Fruit fly (Drosophila melanogaster) whole organism, embryonic: ENCODE results near the gene inc.
A peak's percentile ranks its signal among the peaks of the same experiment; 100 is the strongest.

ENCODE experiments used
- B-H1 ChIP-seq: fragments of 200-800 bp; sonication (Bioruptor generic); IDR thresholded peaks from 3 replicates; pipeline ENCODE4 v1.3.6; 2022; ENCODE audit warnings: missing biosample characterization, missing genetic modification characterization
- CG10462 ChIP-seq: fragments of 200-800 bp; sonication (Bioruptor generic); optimal IDR thresholded peaks from 2 replicates; lab custom pipeline; 2016; ENCODE audit warnings: missing biosample characterization, missing genetic modification characterization
- CG10959 ChIP-seq: fragments of 200-800 bp; sonication (Bioruptor generic); IDR thresholded peaks from 2 replicates; pipeline ENCODE4 v1.3.6; 2022; ENCODE audit warnings: missing biosample characterization, missing genetic modification characterization
- CG12219 ChIP-seq: fragments of 200-800 bp; sonication (Bioruptor generic); optimal IDR thresholded peaks from 3 replicates; lab custom pipeline; 2018; ENCODE audit warnings: missing biosample characterization, mild to moderate bottlenecking, missing genetic modification characterization
- CG12236 ChIP-seq: fragments of 200-800 bp; sonication (Bioruptor generic); optimal IDR thresholded peaks from 2 replicates; lab custom pipeline; 2016; ENCODE audit warnings: missing biosample characterization, missing genetic modification characterization
- CG13775 ChIP-seq: fragments of 200-800 bp; sonication (Bioruptor generic); optimal IDR thresholded peaks from 3 replicates; lab custom pipeline; 2017; ENCODE audit warnings: missing biosample characterization, mild to moderate bottlenecking, missing genetic modification characterization
- CG13894 ChIP-seq: fragments of 200-800 bp; sonication (Bioruptor generic); optimal IDR thresholded peaks from 3 replicates; lab custom pipeline; 2018; ENCODE audit warnings: missing biosample characterization, mild to moderate bottlenecking, missing genetic modification characterization, moderate library complexity
- CG14441 ChIP-seq: fragments of 200-800 bp; sonication (Bioruptor generic); IDR thresholded peaks from 2 replicates; pipeline ENCODE4 v1.3.6; 2022; ENCODE audit warnings: missing biosample characterization, missing genetic modification characterization
- CG14965 ChIP-seq: fragments of 200-800 bp; sonication (Bioruptor generic); optimal IDR thresholded peaks from 2 replicates; lab custom pipeline; 2016; ENCODE audit warnings: missing biosample characterization, missing genetic modification characterization, borderline replicate concordance
- CG17802 ChIP-seq: fragments of 200-800 bp; sonication (Bioruptor generic); optimal IDR thresholded peaks from 2 replicates; lab custom pipeline; 2018; ENCODE audit warnings: missing biosample characterization, mild to moderate bottlenecking, missing genetic modification characterization, moderate library complexity
- CG2116 ChIP-seq: fragments of 200-800 bp; sonication (Bioruptor generic); optimal IDR thresholded peaks from 3 replicates; lab custom pipeline; 2018; ENCODE audit warnings: missing biosample characterization, mild to moderate bottlenecking, missing genetic modification characterization
- CG2120 ChIP-seq: fragments of 200-800 bp; sonication (Bioruptor generic); optimal IDR thresholded peaks from 3 replicates; lab custom pipeline; 2016; ENCODE audit warnings: missing biosample characterization, missing genetic modification characterization
- CG31388 ChIP-seq: fragments of 200-800 bp; sonication (Bioruptor generic); optimal IDR thresholded peaks from 2 replicates; lab custom pipeline; 2016; ENCODE audit warnings: missing biosample characterization, missing genetic modification characterization
- CG32532 ChIP-seq: fragments of 200-800 bp; sonication (Bioruptor generic); IDR thresholded peaks from 2 replicates; pipeline ENCODE4 v1.3.6; 2022; ENCODE audit warnings: missing biosample characterization, missing genetic modification characterization
- CG32772 ChIP-seq: fragments of 200-800 bp; sonication (Bioruptor generic); IDR thresholded peaks from 2 replicates; pipeline ENCODE4 v1.3.6; 2022; ENCODE audit warnings: missing biosample characterization, missing genetic modification characterization
- CG33213 ChIP-seq: fragments of 200-800 bp; sonication (Bioruptor generic); optimal IDR thresholded peaks from 3 replicates; lab custom pipeline; 2016; ENCODE audit warnings: missing biosample characterization, missing genetic modification characterization
- CG34376 ChIP-seq: fragments of 200-800 bp; sonication (Bioruptor generic); optimal IDR thresholded peaks from 2 replicates; lab custom pipeline; 2018; ENCODE audit warnings: missing biosample characterization, mild to moderate bottlenecking, missing genetic modification characterization
- CG4820 ChIP-seq: fragments of 200-800 bp; sonication (Bioruptor generic); optimal IDR thresholded peaks from 3 replicates; lab custom pipeline; 2016; ENCODE audit warnings: missing biosample characterization, missing genetic modification characterization
- CG6765 ChIP-seq: fragments of 200-800 bp; sonication (Bioruptor generic); optimal IDR thresholded peaks from 3 replicates; lab custom pipeline; 2017; ENCODE audit warnings: missing biosample characterization, mild to moderate bottlenecking, missing genetic modification characterization
- CG8359 ChIP-seq: fragments of 200-800 bp; sonication (Bioruptor generic); optimal IDR thresholded peaks from 2 replicates; lab custom pipeline; 2017; ENCODE audit warnings: missing biosample characterization, mild to moderate bottlenecking, missing genetic modification characterization, borderline replicate concordance
- CG9609 ChIP-seq: fragments of 200-800 bp; sonication (Bioruptor generic); optimal IDR thresholded peaks from 3 replicates; lab custom pipeline; 2016; ENCODE audit warnings: missing biosample characterization, missing genetic modification characterization
- CG9932 ChIP-seq: fragments of 200-800 bp; sonication (Bioruptor generic); IDR thresholded peaks from 2 replicates; pipeline ENCODE4 v1.3.6; 2022; ENCODE audit warnings: missing biosample characterization, missing genetic modification characterization
- ERR ChIP-seq: fragments of 200-800 bp; sonication (Bioruptor generic); optimal IDR thresholded peaks from 2 replicates; lab custom pipeline; 2016; ENCODE audit warnings: missing biosample characterization, missing genetic modification characterization
- Max ChIP-seq: fragments of 200-800 bp; sonication (Bioruptor generic); optimal IDR thresholded peaks from 2 replicates; lab custom pipeline; 2016; ENCODE audit warnings: missing biosample characterization, mild to moderate bottlenecking, missing genetic modification characterization
- Meics ChIP-seq: fragments of 200-800 bp; sonication (Bioruptor generic); optimal IDR thresholded peaks from 2 replicates; lab custom pipeline; 2017; ENCODE audit warnings: missing biosample characterization, mild to moderate bottlenecking, missing genetic modification characterization
- Myb ChIP-seq: fragments of 200-800 bp; sonication (Bioruptor generic); optimal IDR thresholded peaks from 2 replicates; lab custom pipeline; 2016; ENCODE audit warnings: missing biosample characterization, missing genetic modification characterization
- Side ChIP-seq: fragments of 200-800 bp; sonication (Bioruptor generic); optimal IDR thresholded peaks from 2 replicates; lab custom pipeline; 2016; ENCODE audit warnings: missing biosample characterization, missing genetic modification characterization
- TFAM ChIP-seq: fragments of 200-800 bp; sonication (Bioruptor generic); optimal IDR thresholded peaks from 2 replicates; lab custom pipeline; 2017; ENCODE audit warnings: missing biosample characterization, missing genetic modification characterization, inconsistent platforms
- aop ChIP-seq: fragments of 200-800 bp; sonication (Bioruptor generic); IDR thresholded peaks from 2 replicates; pipeline ENCODE4 v1.3.6; 2022; ENCODE audit warnings: missing biosample characterization, missing genetic modification characterization
- bab2 ChIP-seq: fragments of 200-800 bp; sonication (Bioruptor generic); optimal IDR thresholded peaks from 2 replicates; lab custom pipeline; 2016; ENCODE audit warnings: missing biosample characterization, missing genetic modification characterization
- bowl ChIP-seq: fragments of 200-800 bp; sonication (Bioruptor generic); IDR thresholded peaks from 2 replicates; pipeline ENCODE4 v1.3.6; 2022; ENCODE audit warnings: missing biosample characterization, missing genetic modification characterization
- cas ChIP-seq: fragments of 200-800 bp; sonication (Bioruptor generic); IDR thresholded peaks from 2 replicates; pipeline ENCODE4 v1.3.6; 2022; ENCODE audit warnings: missing biosample characterization, missing genetic modification characterization
- caup ChIP-seq: fragments of 200-800 bp; sonication (Bioruptor generic); optimal IDR thresholded peaks from 3 replicates; lab custom pipeline; 2017; ENCODE audit warnings: missing biosample characterization, mild to moderate bottlenecking, missing genetic modification characterization, moderate library complexity; ENCODE audit not compliant: severe bottlenecking
- cg ChIP-seq: fragments of 200-800 bp; sonication (Bioruptor generic); optimal IDR thresholded peaks from 3 replicates; lab custom pipeline; 2019; ENCODE audit warnings: missing biosample characterization, mild to moderate bottlenecking, missing genetic modification characterization, moderate library complexity
- chinmo ChIP-seq: fragments of 200-800 bp; sonication (Bioruptor generic); IDR thresholded peaks from 4 replicates; pipeline ENCODE4 v1.3.6; 2022; ENCODE audit warnings: missing biosample characterization, missing genetic modification characterization; ENCODE audit not compliant: partially characterized antibody
- dimm ChIP-seq: fragments of 200-800 bp; sonication (Bioruptor generic); IDR thresholded peaks from 2 replicates; pipeline ENCODE4 v1.3.6; 2022; ENCODE audit warnings: missing biosample characterization, missing genetic modification characterization
- dmrt99B ChIP-seq: fragments of 200-800 bp; sonication (Bioruptor generic); optimal IDR thresholded peaks from 2 replicates; lab custom pipeline; 2018; ENCODE audit warnings: missing biosample characterization, mild to moderate bottlenecking, missing genetic modification characterization, moderate library complexity
- exex ChIP-seq: fragments of 200-800 bp; sonication (Bioruptor generic); optimal IDR thresholded peaks from 4 replicates; lab custom pipeline; 2018; ENCODE audit warnings: missing biosample characterization, mild to moderate bottlenecking, missing genetic modification characterization, moderate library complexity
- fd64A ChIP-seq: fragments of 200-800 bp; sonication (Bioruptor generic); optimal IDR thresholded peaks from 3 replicates; lab custom pipeline; 2018; ENCODE audit warnings: missing biosample characterization, mild to moderate bottlenecking, missing genetic modification characterization
- gcm ChIP-seq: fragments of 200-800 bp; sonication (Bioruptor generic); optimal IDR thresholded peaks from 2 replicates; lab custom pipeline; 2019; ENCODE audit warnings: missing biosample characterization, mild to moderate bottlenecking, missing genetic modification characterization, moderate library complexity
- hb ChIP-seq: fragments of 200-800 bp; sonication (Bioruptor generic); IDR thresholded peaks from 3 replicates; pipeline ENCODE4 v1.3.6; 2022; ENCODE audit warnings: missing biosample characterization, missing genetic modification characterization; ENCODE audit not compliant: partially characterized antibody
- hth ChIP-seq: fragments of >200 bp; optimal IDR thresholded peaks from 2 replicates; lab custom pipeline; 2017; ENCODE audit warnings: inconsistent platforms
- jing ChIP-seq: fragments of 200-800 bp; sonication (Bioruptor generic); optimal IDR thresholded peaks from 2 replicates; lab custom pipeline; 2018; ENCODE audit warnings: missing biosample characterization, mild to moderate bottlenecking, missing genetic modification characterization
- kah ChIP-seq: fragments of 200-800 bp; sonication (Bioruptor generic); optimal IDR thresholded peaks from 2 replicates; lab custom pipeline; 2018; ENCODE audit warnings: missing biosample characterization, mild to moderate bottlenecking, missing genetic modification characterization
- pfk ChIP-seq: fragments of 200-800 bp; sonication (Bioruptor generic); optimal IDR thresholded peaks from 2 replicates; lab custom pipeline; 2018; ENCODE audit warnings: missing biosample characterization, mild to moderate bottlenecking, missing genetic modification characterization, moderate library complexity
- phol ChIP-seq: fragments of 200-800 bp; sonication (Bioruptor generic); optimal IDR thresholded peaks from 3 replicates; lab custom pipeline; 2018; ENCODE audit warnings: missing biosample characterization, mild to moderate bottlenecking, missing genetic modification characterization, moderate library complexity
- sim ChIP-seq: fragments of 200-800 bp; sonication (Bioruptor generic); IDR thresholded peaks from 2 replicates; pipeline ENCODE4 v1.3.6; 2022; ENCODE audit warnings: missing biosample characterization, missing genetic modification characterization
- stwl ChIP-seq: fragments of 200-800 bp; sonication (Bioruptor generic); optimal IDR thresholded peaks from 3 replicates; lab custom pipeline; 2018; ENCODE audit warnings: missing biosample characterization, mild to moderate bottlenecking, missing genetic modification characterization, moderate library complexity
- tll ChIP-seq, 2 experiments: fragments of 200-800 bp in 1 of 2; fragments of >200 bp in 1 of 2; sonication (Bioruptor generic) in 1 of 2; optimal IDR thresholded peaks; 2 replicates each; lab custom pipeline; 2017 to 2019; ENCODE audit warnings: missing biosample characterization in 2 of 2, missing genetic modification characterization in 2 of 2, mild to moderate bottlenecking in 1 of 2, moderate library complexity in 1 of 2
- wdn ChIP-seq: fragments of 200-800 bp; sonication (Bioruptor generic); IDR thresholded peaks from 2 replicates; pipeline ENCODE4 v1.3.6; 2022; ENCODE audit warnings: missing biosample characterization, missing genetic modification characterization
- wek ChIP-seq: fragments of 200-800 bp; sonication (Bioruptor generic); optimal IDR thresholded peaks from 3 replicates; lab custom pipeline; 2018; ENCODE audit warnings: missing biosample characterization, mild to moderate bottlenecking, missing genetic modification characterization, moderate library complexity
- zen2 ChIP-seq: fragments of 200-800 bp; sonication (Bioruptor generic); IDR thresholded peaks from 3 replicates; pipeline ENCODE4 v1.3.6; 2022; ENCODE audit warnings: missing biosample characterization, missing genetic modification characterization; ENCODE audit not compliant: partially characterized antibody

Gene inc

dm6 chrX:1464033-1464432 lies 19.2 kb upstream of the inc start, which contains the start of gene Ns3 (continued):
- no peak for TF ChIP-seq CG14965
- TF ChIP-seq sim (GFP tag; lab: Robert Waterston, UW), result no peak
- TF ChIP-seq Myb, result peak; percentile 62
- peak; percentile 1 for TF ChIP-seq cg (GFP tag; lab: Kevin White, UChicago)
- TF ChIP-seq CG12236 (GFP tag; lab: Kevin White, UChicago), result no peak
- TF ChIP-seq dmrt99B, result no peak
- no peak for TF ChIP-seq CG32532 (GFP tag; lab: Robert Waterston, UW)
- no peak for TF ChIP-seq CG10462 (GFP tag; lab: Kevin White, UChicago)
- TF ChIP-seq CG32772 (GFP tag; lab: Robert Waterston, UW), result no peak
- TF ChIP-seq Side (GFP tag; lab: Kevin White, UChicago), result no peak
- TF ChIP-seq stwl (tag; lab: Kevin White, UChicago), result peak; percentile 62
- no peak for TF ChIP-seq kah (GFP tag; lab: Kevin White, UChicago)
- peak; percentile 72 for TF ChIP-seq Max
- TF ChIP-seq B-H1 (GFP tag; lab: Robert Waterston, UW), result no peak
- TF ChIP-seq hth (lab: Kevin White, UChicago), result no peak
- TF ChIP-seq CG2116, result peak; percentile 82
- no peak for TF ChIP-seq CG17802 (tag; lab: Kevin White, UChicago)
- TF ChIP-seq CG31388 (GFP tag; lab: Kevin White, UChicago), result no peak
- no peak for TF ChIP-seq CG34376 (GFP tag; lab: Kevin White, UChicago)
- no peak for TF ChIP-seq cas
- TF ChIP-seq aop (GFP tag; lab: Robert Waterston, UW), result no peak
- TF ChIP-seq CG9932, result no peak
- TF ChIP-seq pfk (GFP tag; lab: Kevin White, UChicago), result no peak
- TF ChIP-seq jing (GFP tag; lab: Kevin White, UChicago), result no peak
- no peak for TF ChIP-seq CG9609 (GFP tag; lab: Kevin White, UChicago)
- no peak for TF ChIP-seq CG14441
- TF ChIP-seq CG4820 (GFP tag; lab: Kevin White, UChicago), result no peak
- peak; percentile 89 for TF ChIP-seq zen2 (GFP tag; lab: Robert Waterston, UW)
- TF ChIP-seq CG13775 (GFP tag; lab: Kevin White, UChicago), result no peak
- TF ChIP-seq CG2120 (GFP tag; lab: Kevin White, UChicago), result no peak
- TF ChIP-seq caup (GFP tag; lab: Kevin White, UChicago), result no peak
- no peak for TF ChIP-seq dimm (GFP tag; lab: Robert Waterston, UW)
- no peak for TF ChIP-seq fd64A (GFP tag; lab: Kevin White, UChicago)
- TF ChIP-seq gcm (GFP tag; lab: Kevin White, UChicago), result no peak
- TF ChIP-seq ERR (GFP tag; lab: Kevin White, UChicago), result no peak
- no peak for TF ChIP-seq CG13894
- TF ChIP-seq Meics, result no peak
- TF ChIP-seq wek, result no peak
- TF ChIP-seq exex (tag; lab: Kevin White, UChicago), result no peak
- TF ChIP-seq CG33213 (GFP tag; lab: Kevin White, UChicago), result peak; percentile 5
- TF ChIP-seq bab2, result no peak
- no peak for TF ChIP-seq CG10959 (GFP tag; lab: Robert Waterston, UW)
- no peak for TF ChIP-seq bowl (GFP tag; lab: Robert Waterston, UW)
- no peak for TF ChIP-seq CG6765
- no peak for TF ChIP-seq wdn
- peak; percentile 88 for TF ChIP-seq chinmo (GFP tag; lab: Robert Waterston, UW)
- TF ChIP-seq tll (GFP tag; optimal IDR thresholded peaks at IDR 0.05; lab: Kevin White, UChicago), result no peak
- TF ChIP-seq CG12219 (GFP tag; lab: Kevin White, UChicago), result no peak
- no peak for TF ChIP-seq CG8359 (GFP tag; lab: Kevin White, UChicago)
- peak; percentile 27 for TF ChIP-seq phol (tag; lab: Kevin White, UChicago)
- TF ChIP-seq hb (GFP tag; lab: Robert Waterston, UW), result peak; percentile 86
- no peak for TF ChIP-seq TFAM (GFP tag; lab: Kevin White, UChicago)
